Worm (Caenorhabditis elegans) whole organism, young adult: ENCODE data around the gene nspc-18.

Experiments
- B0261.1 ChIP-seq: sonication (generic microtip); optimal IDR thresholded peaks from 2 replicates; lab custom pipeline; 2016; ENCODE audit warnings: mild to moderate bottlenecking, missing genetic modification characterization, moderate library complexity, missing compliant biosample characterization
- F23B12.7 ChIP-seq: sonication (generic microtip); optimal IDR thresholded peaks from 2 replicates; lab custom pipeline; 2017; ENCODE audit warnings: missing genetic modification characterization, mild to moderate bottlenecking, missing compliant biosample characterization, antibody characterized with exemption, moderate library complexity; ENCODE audit not compliant: insufficient read depth
- F33H1.4 ChIP-seq: fragments of 200-800 bp; sonication (Bioruptor generic); IDR thresholded peaks from 2 replicates; pipeline ENCODE4 v1.3.6; 2022; ENCODE audit warnings: missing genetic modification reagents, missing genetic modification characterization, missing compliant biosample characterization
- Y53F4B.3 ChIP-seq: fragments of 200-800 bp; sonication (Bioruptor generic); IDR thresholded peaks from 2 replicates; pipeline ENCODE4 v1.3.6; 2022; ENCODE audit warnings: missing genetic modification reagents, missing genetic modification characterization, missing compliant biosample characterization
- attf-3 ChIP-seq: fragments of 200-800 bp; sonication (Bioruptor generic); conservative IDR thresholded peaks from 2 replicates; pipeline ENCODE4 v1.3.6; 2022; ENCODE audit warnings: missing genetic modification reagents, missing genetic modification characterization, missing compliant biosample characterization
- attf-5 ChIP-seq: fragments of 200-800 bp; sonication (Bioruptor generic); optimal IDR thresholded peaks from 2 replicates; lab custom pipeline; 2018; ENCODE audit warnings: mild to moderate bottlenecking, missing genetic modification characterization, missing compliant biosample characterization
- hlh-12 ChIP-seq: sonication (generic microtip); optimal IDR thresholded peaks from 2 replicates; lab custom pipeline; 2016; ENCODE audit warnings: missing genetic modification characterization, missing compliant biosample characterization
- pha-4 ChIP-seq: fragments of 150-350 bp; sonication (generic microtip); optimal IDR thresholded peaks from 2 replicates; lab custom pipeline; 2014; ENCODE audit warnings: missing biosample characterization, missing genetic modification reagents, missing genetic modification characterization
- unc-62 ChIP-seq: fragments of 150-350 bp; optimal IDR thresholded peaks from 2 replicates; lab custom pipeline; 2014; ENCODE audit warnings: missing biosample characterization, missing genetic modification reagents, missing genetic modification characterization
- zim-3 ChIP-seq: sonication (generic microtip); optimal IDR thresholded peaks from 2 replicates; lab custom pipeline; 2017; ENCODE audit warnings: mild to moderate bottlenecking, missing genetic modification characterization, moderate library complexity, missing compliant biosample characterization
- ztf-22 ChIP-seq: fragments of 200-800 bp; sonication (Bioruptor generic); optimal IDR thresholded peaks from 2 replicates; lab custom pipeline; 2018; ENCODE audit warnings: mild to moderate bottlenecking, missing genetic modification characterization, moderate library complexity, missing compliant biosample characterization

DNA sequence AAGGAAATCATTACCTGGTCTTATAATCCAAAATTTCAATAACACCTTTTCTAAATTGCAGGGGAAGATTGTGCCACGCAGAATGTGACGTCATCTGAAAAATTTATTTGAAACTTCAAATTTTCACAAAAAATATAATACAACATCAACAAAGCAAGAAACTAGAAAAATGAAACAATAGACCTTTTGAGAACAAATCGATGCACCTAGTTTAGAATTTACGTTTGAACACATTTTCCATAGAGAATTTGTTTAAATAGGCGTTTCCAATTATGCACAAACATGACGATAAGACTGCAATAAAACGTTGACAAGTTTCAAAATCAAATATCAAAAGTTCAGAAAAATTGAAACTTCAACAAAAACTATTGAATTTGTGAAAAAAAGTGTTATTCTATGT lies 14.6 kb downstream of the nspc-18 start, which contains the start of gene fbxa-141:
- TF ChIP-seq pha-4 (tag; lab: Kevin White, UChicago) (no peak), ztf-22 (GFP tag; lab: Kevin White, UChicago) (no peak), hlh-12 (no peak), B0261.1 (tag; lab: Kevin White, UChicago) (no peak), unc-62 (GFP tag; lab: Kevin White, UChicago) (no peak), F23B12.7 (tag; lab: Kevin White, UChicago) (no peak), attf-3 (GFP tag; lab: Robert Waterston, UW) (no peak), zim-3 (tag; lab: Kevin White, UChicago) (no peak), attf-5 (GFP tag; lab: Kevin White, UChicago) (no peak), Y53F4B.3 (GFP tag; lab: Robert Waterston, UW) (no peak), F33H1.4 (no peak)
